Worm (Caenorhabditis elegans): ENCODE data around the gene fbxa-45.

fbxa-45 gene

ce11 chrV:16852002-16852401, 47.3 kb downstream of the fbxa-45 start, which contains the start of gene clec-37:
Gene clec-37 (minus strand): TSS chrV:16852102.
- TF ChIP-seq T22C8.4 (GFP tag; IDR thresholded peaks at IDR 0.05) (no peak), cog-1 (tag; optimal IDR thresholded peaks at IDR 0.05) (no peak), tab-1 (GFP tag; IDR thresholded peaks at IDR 0.05) (no peak), klf-2 (GFP tag; conservative IDR thresholded peaks at IDR 0.05) (no peak), ztf-23 (GFP tag; IDR thresholded peaks at IDR 0.05) (no peak), ref-1 (GFP tag; conservative IDR thresholded peaks at IDR 0.05) (no peak), ztf-29 (GFP tag; IDR thresholded peaks at IDR 0.05) (no peak), med-1 (GFP tag; optimal IDR thresholded peaks at IDR 0.05; ENCODE audit: insufficient read depth) (no peak), flt-1 (GFP tag; IDR thresholded peaks at IDR 0.05) (no peak)

DNA sequence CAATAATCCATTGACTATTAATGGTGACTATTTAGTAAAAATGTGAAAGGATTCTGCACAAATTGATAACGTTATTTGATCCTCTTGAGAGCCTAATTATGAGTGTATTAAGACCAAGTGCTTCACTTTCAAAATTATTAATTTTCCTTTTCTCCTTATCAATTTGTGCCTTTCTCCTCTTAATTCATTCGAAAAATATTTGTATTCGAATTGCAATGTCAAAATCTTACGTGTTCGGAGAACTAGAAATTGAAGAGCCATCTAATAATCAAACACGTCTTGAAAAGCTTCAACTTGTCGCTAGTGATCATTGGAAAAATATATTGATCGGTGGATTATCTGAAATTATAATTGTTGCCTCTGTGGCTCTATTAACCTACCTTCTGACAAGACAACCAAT, 50.8 kb downstream of the fbxa-45 start, which contains the start of the genes clec-36 and clec-26:
Gene clec-36, minus strand, starts transcription at position 101 of the 400 bp plus-strand sequence.
Gene clec-26, plus strand, starts transcription at position 114 of the 400 bp plus-strand sequence.
- TF ChIP-seq T22C8.4 (GFP tag; IDR thresholded peaks at IDR 0.05) = no peak
- no peak for TF ChIP-seq cog-1 (tag; optimal IDR thresholded peaks at IDR 0.05)
- TF ChIP-seq tab-1 (GFP tag; IDR thresholded peaks at IDR 0.05) = no peak
- TF ChIP-seq flt-1 (GFP tag; IDR thresholded peaks at IDR 0.05) = no peak

All from whole organism, midembryonic.